Fruit fly (Drosophila melanogaster): ENCODE results near the gene CG11666.

CG11666 gene

dm6 chrX:21031819-21032261, 47.4 kb downstream of the CG11666 start, which contains the start of gene CG1529 (continued):
- TF ChIP-seq CG12071 (GFP tag; optimal IDR thresholded peaks at IDR 0.05) (no peak), CG3281 (GFP tag; optimal IDR thresholded peaks at IDR 0.05) (no peak), dm (GFP tag; optimal IDR thresholded peaks at IDR 0.05) (no peak), CG16815 (GFP tag; optimal IDR thresholded peaks at IDR 0.05) (no peak), schlank (tag; optimal IDR thresholded peaks at IDR 0.05) (no peak), CG11398 (GFP tag; optimal IDR thresholded peaks at IDR 0.05) (no peak), gcm (GFP tag; optimal IDR thresholded peaks at IDR 0.05) (no peak), odd (GFP tag; optimal IDR thresholded peaks at IDR 0.05) (no peak), CG14965 (GFP tag; optimal IDR thresholded peaks at IDR 0.05; ENCODE audit: borderline replicate concordance) (no peak), ara (GFP tag; IDR thresholded peaks at IDR 0.05) (no peak), Sox100B (GFP tag; optimal IDR thresholded peaks at IDR 0.05) (no peak), Lhr (GFP tag; optimal IDR thresholded peaks at IDR 0.05) (peak; percentile 19), eve (GFP tag; optimal IDR thresholded peaks at IDR 0.05) (no peak), chinmo (GFP tag; IDR thresholded peaks at IDR 0.05; ENCODE audit: partially characterized antibody) (0 out of 4 replicates have a peak, but pooled peaks have one; percentile 12), aop (GFP tag; IDR thresholded peaks at IDR 0.05) (no peak), luna (GFP tag; optimal IDR thresholded peaks at IDR 0.05) (no peak), Nf-YC (tag; optimal IDR thresholded peaks at IDR 0.05) (no peak), HLH4C (GFP tag; IDR thresholded peaks at IDR 0.05; ENCODE audit: partially characterized antibody) (peak; percentile 51), Antp (GFP tag; optimal IDR thresholded peaks at IDR 0.05) (no peak), Gsc (GFP tag; IDR thresholded peaks at IDR 0.05) (no peak), ranshi (GFP tag; IDR thresholded peaks at IDR 0.05) (no peak), CG30431 (GFP tag; optimal IDR thresholded peaks at IDR 0.05) (no peak), gfzf (GFP tag; optimal IDR thresholded peaks at IDR 0.05) (peak; percentile 57), CG14050 (GFP tag; IDR thresholded peaks at IDR 0.05) (no peak), CG16813 (GFP tag; IDR thresholded peaks at IDR 0.05; ENCODE audit: partially characterized antibody) (peak; percentile 27; the same call in 1 of the 3 replicates), psq (GFP tag; optimal IDR thresholded peaks at IDR 0.05) (no peak), BtbVII (GFP tag; optimal IDR thresholded peaks at IDR 0.05) (no peak), CG32532 (GFP tag; IDR thresholded peaks at IDR 0.05) (no peak), cg (GFP tag; optimal IDR thresholded peaks at IDR 0.05) (no peak), Opbp (GFP tag; IDR thresholded peaks at IDR 0.05; ENCODE audit: partially characterized antibody) (0 out of 3 replicates have a peak, but pooled peaks have one; percentile 43), bigmax (GFP tag; optimal IDR thresholded peaks at IDR 0.05) (no peak), Dref (GFP tag; IDR thresholded peaks at IDR 0.05) (peak; percentile 64), CG18476 (GFP tag; optimal IDR thresholded peaks at IDR 0.05) (no peak), D19A (tag; optimal IDR thresholded peaks at IDR 0.05) (no peak), hkb (optimal IDR thresholded peaks at IDR 0.05) (no peak), hkb (GFP tag; IDR thresholded peaks at IDR 0.05) (no peak), CG10654 (GFP tag; optimal IDR thresholded peaks at IDR 0.05) (no peak), Hmx (GFP tag; optimal IDR thresholded peaks at IDR 0.05) (no peak), sna (GFP tag; IDR thresholded peaks at IDR 0.05; ENCODE audit: partially characterized antibody) (no peak), dimm (GFP tag; IDR thresholded peaks at IDR 0.05) (no peak), onecut (GFP tag; IDR thresholded peaks at IDR 0.05) (no peak), CG14014 (GFP tag; IDR thresholded peaks at IDR 0.05) (no peak), zfh2 (GFP tag; optimal IDR thresholded peaks at IDR 0.05) (no peak), caup (GFP tag; optimal IDR thresholded peaks at IDR 0.05; ENCODE audit: severe bottlenecking) (no peak), CG11085 (GFP tag; IDR thresholded peaks at IDR 0.05) (no peak), CG2129 (GFP tag; IDR thresholded peaks at IDR 0.05; ENCODE audit: partially characterized antibody) (no peak), CG2712 (tag; optimal IDR thresholded peaks at IDR 0.05) (no peak), CG12236 (GFP tag; optimal IDR thresholded peaks at IDR 0.05) (no peak), cato (GFP tag; optimal IDR thresholded peaks at IDR 0.05; ENCODE audit: borderline replicate concordance) (no peak), CG12659 (GFP tag; optimal IDR thresholded peaks at IDR 0.05) (peak; percentile 21), bab2 (GFP tag; optimal IDR thresholded peaks at IDR 0.05) (no peak)
